Worm (Caenorhabditis elegans): Measurements from ENCODE around the gene srt-45.

ce11 chrV:19820178-19820577, 36.2 kb downstream of the srt-45 start:
- TF ChIP-seq hmbx-1 (tag; optimal IDR thresholded peaks at IDR 0.05) (no peak), ama-1 (optimal IDR thresholded peaks at IDR 0.05) (no peak), aly-1 (tag; optimal IDR thresholded peaks at IDR 0.05) (no peak), flt-1 (GFP tag; IDR thresholded peaks at IDR 0.05) (no peak), scrt-1 (GFP tag; IDR thresholded peaks at IDR 0.05) (no peak), sea-1 (GFP tag; conservative IDR thresholded peaks at IDR 0.05) (no peak), tbx-11 (GFP tag; IDR thresholded peaks at IDR 0.05) (no peak), ets-7 (tag; optimal IDR thresholded peaks at IDR 0.05) (no peak), hmg-4 (GFP tag; optimal IDR thresholded peaks at IDR 0.05) (no peak)
